Worm (Caenorhabditis elegans) whole organism, early embryonic: Measurements from ENCODE around the gene F46H5.4.

ENCODE experiments used
- B0310.2 ChIP-seq: sonication (generic microtip); optimal IDR thresholded peaks from 2 replicates; lab custom pipeline; 2016; ENCODE audit warnings: mild to moderate bottlenecking, missing genetic modification characterization, missing compliant biosample characterization
- ama-1 ChIP-seq: fragments of 150-350 bp; optimal IDR thresholded peaks from 2 replicates; lab custom pipeline; 2014
- ceh-13 ChIP-seq: fragments of 200-800 bp; sonication (Bioruptor generic); optimal IDR thresholded peaks from 2 replicates; lab custom pipeline; 2018; ENCODE audit warnings: mild to moderate bottlenecking, missing genetic modification characterization, missing compliant biosample characterization
- hmg-4 ChIP-seq: fragments of 200-800 bp; sonication (Bioruptor generic); optimal IDR thresholded peaks from 2 replicates; lab custom pipeline; 2018; ENCODE audit warnings: mild to moderate bottlenecking, missing genetic modification characterization, missing compliant biosample characterization
- pes-1 ChIP-seq: fragments of 200-800 bp; sonication (Bioruptor generic); IDR thresholded peaks from 2 replicates; pipeline ENCODE4 v1.3.6; 2022; ENCODE audit warnings: missing genetic modification reagents, missing genetic modification characterization, missing compliant biosample characterization
- tbx-11 ChIP-seq: fragments of 200-800 bp; sonication (Bioruptor generic); IDR thresholded peaks from 2 replicates; pipeline ENCODE4 v1.3.6; 2022; ENCODE audit warnings: missing genetic modification characterization, missing compliant biosample characterization
- tbx-37 ChIP-seq: fragments of 200-800 bp; sonication (Bioruptor generic); conservative IDR thresholded peaks from 2 replicates; pipeline ENCODE4 v1.3.6; 2022; ENCODE audit warnings: missing genetic modification reagents, missing genetic modification characterization, missing compliant biosample characterization

- TF ChIP-seq ceh-13 (GFP tag; lab: Kevin White, UChicago), result no peak
- no peak for TF ChIP-seq ama-1 (lab: Kevin White, UChicago)
- TF ChIP-seq tbx-11 (GFP tag; lab: Robert Waterston, UW), result no peak
- no peak for TF ChIP-seq tbx-37
- TF ChIP-seq B0310.2, result no peak
- TF ChIP-seq hmg-4 (GFP tag; lab: Kevin White, UChicago), result no peak
- no peak for TF ChIP-seq pes-1 (GFP tag; lab: Robert Waterston, UW)
Observed at ce11 chrX:7200475-7200874, 53.9 kb downstream of the F46H5.4 start.
